Fruit fly (Drosophila melanogaster): Measurements from ENCODE around the gene CG13081.

The CG13081 gene

dm6 chr2L:19576299-19576971 is 36.0 kb downstream of the CG13081 start:
- TF ChIP-seq CG13204 (GFP tag; optimal IDR thresholded peaks at IDR 0.05) (no peak), CG4496 (GFP tag; IDR thresholded peaks at IDR 0.05) (no peak), CG15710 (tag; optimal IDR thresholded peaks at IDR 0.05) (no peak), CG8301 (tag; optimal IDR thresholded peaks at IDR 0.05) (no peak), CG8159 (tag; optimal IDR thresholded peaks at IDR 0.05) (peak; percentile 6), CG32121 (GFP tag; IDR thresholded peaks at IDR 0.05) (peak; percentile 12), gl (tag; optimal IDR thresholded peaks at IDR 0.05) (no peak), Snoo (tag; optimal IDR thresholded peaks at IDR 0.05) (no peak), fd96Ca (GFP tag; IDR thresholded peaks at IDR 0.05) (0 out of 3 replicates have a peak, but pooled peaks have one; percentile 19), CG34367 (tag; optimal IDR thresholded peaks at IDR 0.05) (peak; percentile 15), CG12605 (GFP tag; IDR thresholded peaks at IDR 0.05) (0 out of 2 replicates have a peak, but pooled peaks have one; percentile 18), Ets98B (GFP tag; IDR thresholded peaks at IDR 0.05) (peak; percentile 8; the same call in 1 of the 2 replicates)

- TF ChIP-seq CG15710 (tag; optimal IDR thresholded peaks at IDR 0.05) (peak; percentile 41), Ets98B (GFP tag; IDR thresholded peaks at IDR 0.05) (no peak), CG8159 (tag; optimal IDR thresholded peaks at IDR 0.05) (peak; percentile 5)
Measured at dm6 chr2L:19577187-19577765, 36.9 kb downstream of the CG13081 start, which contains the start of the genes spi and msb1l. spi (minus strand) TSS chr2L:19577315. msb1l (plus strand) TSS chr2L:19577701.

- TF ChIP-seq Pif1B (GFP tag; optimal IDR thresholded peaks at IDR 0.05) (no peak), D1 (tag; optimal IDR thresholded peaks at IDR 0.05) (no peak), CG8301 (tag; optimal IDR thresholded peaks at IDR 0.05) (peak; percentile 31), CG15710 (tag; optimal IDR thresholded peaks at IDR 0.05) (no peak)
Measured at dm6 chr2L:19579995-19580578, 39.7 kb downstream of the CG13081 start, which contains the start of gene Pmvk. Pmvk (minus strand) TSS chr2L:19580351.

dm6 chr2L:19582185-19582584 is 41.8 kb downstream of the CG13081 start, which contains the start of gene Hakai:
Hakai (minus strand) TSS chr2L:19582474.
- TF ChIP-seq Ets98B (GFP tag; IDR thresholded peaks at IDR 0.05) (0 out of 2 replicates have a peak, but pooled peaks have one; percentile 7), CG15710 (tag; optimal IDR thresholded peaks at IDR 0.05) (peak; percentile 12), rn (GFP tag; IDR thresholded peaks at IDR 0.05) (0 out of 2 replicates have a peak, but pooled peaks have one; percentile 21), CG14655 (GFP tag; optimal IDR thresholded peaks at IDR 0.05) (no peak), D1 (tag; optimal IDR thresholded peaks at IDR 0.05) (no peak), CG32121 (GFP tag; IDR thresholded peaks at IDR 0.05) (no peak), Pif1B (GFP tag; optimal IDR thresholded peaks at IDR 0.05) (peak; percentile 19), Snoo (tag; optimal IDR thresholded peaks at IDR 0.05) (peak; percentile 37), CG8159 (tag; optimal IDR thresholded peaks at IDR 0.05) (peak; percentile 29), CG17806 (tag; optimal IDR thresholded peaks at IDR 0.05) (no peak), CG13204 (GFP tag; optimal IDR thresholded peaks at IDR 0.05) (no peak), CG34367 (tag; optimal IDR thresholded peaks at IDR 0.05) (no peak), CG8301 (tag; optimal IDR thresholded peaks at IDR 0.05) (no peak), EcR (GFP tag; optimal IDR thresholded peaks at IDR 0.05) (no peak), CG4496 (GFP tag; IDR thresholded peaks at IDR 0.05) (0 out of 3 replicates have a peak, but pooled peaks have one; percentile 60), CG12605 (GFP tag; IDR thresholded peaks at IDR 0.05) (no peak), gl (tag; optimal IDR thresholded peaks at IDR 0.05) (no peak), CG9948 (tag; optimal IDR thresholded peaks at IDR 0.05) (no peak), fd96Ca (GFP tag; IDR thresholded peaks at IDR 0.05) (peak; percentile 70), CG10348 (GFP tag; IDR thresholded peaks at IDR 0.05) (no peak), Pif1A (GFP tag; optimal IDR thresholded peaks at IDR 0.05) (no peak)

dm6 chr2L:19583926-19584392 is 43.6 kb downstream of the CG13081 start, which contains the start of the genes PCNA2 and CG10366:
PCNA2 (minus strand) TSS chr2L:19583990.
CG10366 (plus strand) TSS chr2L:19584235.
- TF ChIP-seq CG17806 (tag; optimal IDR thresholded peaks at IDR 0.05) (peak; percentile 55), Pif1B (GFP tag; optimal IDR thresholded peaks at IDR 0.05) (no peak), rn (GFP tag; IDR thresholded peaks at IDR 0.05) (no peak), CG34367 (tag; optimal IDR thresholded peaks at IDR 0.05) (peak; percentile 10), CG32121 (GFP tag; IDR thresholded peaks at IDR 0.05) (no peak), CG15710 (tag; optimal IDR thresholded peaks at IDR 0.05) (peak; percentile 61), CG13204 (GFP tag; optimal IDR thresholded peaks at IDR 0.05) (no peak), CG8301 (tag; optimal IDR thresholded peaks at IDR 0.05) (peak; percentile 7), gl (tag; optimal IDR thresholded peaks at IDR 0.05) (peak; percentile 29), D1 (tag; optimal IDR thresholded peaks at IDR 0.05) (no peak), CG4496 (GFP tag; IDR thresholded peaks at IDR 0.05) (no peak), fd96Ca (GFP tag; IDR thresholded peaks at IDR 0.05) (peak; percentile 26; the same call in 1 of the 3 replicates), CG8159 (tag; optimal IDR thresholded peaks at IDR 0.05) (peak; percentile 54), Ets98B (GFP tag; IDR thresholded peaks at IDR 0.05) (no peak), Snoo (tag; optimal IDR thresholded peaks at IDR 0.05) (peak; percentile 40), CG12605 (GFP tag; IDR thresholded peaks at IDR 0.05) (no peak), CG10348 (GFP tag; IDR thresholded peaks at IDR 0.05) (no peak), CG14655 (GFP tag; optimal IDR thresholded peaks at IDR 0.05) (no peak), EcR (GFP tag; optimal IDR thresholded peaks at IDR 0.05) (peak; percentile 33), CG9948 (tag; optimal IDR thresholded peaks at IDR 0.05) (peak; percentile 31), Pif1A (GFP tag; optimal IDR thresholded peaks at IDR 0.05) (no peak)

All from whole organism, pupa.